Worm (Caenorhabditis elegans) whole organism, L4/young adult: ENCODE results near the gene F01G10.10.

Experiments used
- W03F9.2 ChIP-seq: fragments of 150-350 bp; optimal IDR thresholded peaks from 2 replicates; lab custom pipeline; 2014; ENCODE audit warnings: missing biosample characterization, missing genetic modification characterization
- dao-5 ChIP-seq: sonication (generic microtip); optimal IDR thresholded peaks from 2 replicates; lab custom pipeline; 2016; ENCODE audit warnings: missing genotype, missing genetic modification characterization, moderate library complexity, missing compliant biosample characterization
- him-1 ChIP-seq: sonication (generic microtip); optimal IDR thresholded peaks from 2 replicates; lab custom pipeline; 2016; ENCODE audit warnings: missing genotype, missing genetic modification reagents, missing genetic modification characterization, missing compliant biosample characterization

F01G10.10 gene

DNA sequence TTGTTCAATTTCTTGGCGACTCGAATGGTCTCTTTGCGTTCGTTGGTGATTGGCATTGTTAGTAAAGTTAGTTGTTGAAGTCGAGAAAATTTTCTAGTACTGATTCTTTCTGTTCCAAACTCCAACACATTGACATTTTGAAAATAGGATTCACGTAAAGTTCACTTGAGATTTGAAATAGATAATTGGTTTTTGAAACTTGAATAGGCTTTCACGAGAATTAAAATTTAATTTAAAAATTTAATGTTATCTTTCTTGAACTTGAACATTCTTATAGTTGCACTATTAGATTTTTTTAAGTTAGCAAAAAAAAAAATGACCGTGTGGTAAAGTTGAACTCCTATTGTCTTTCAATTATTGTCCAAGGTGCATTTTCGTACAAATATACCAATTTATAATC lies 48.1 kb downstream of the F01G10.10 start, which contains the start of gene R09E10.6:
TSS of gene R09E10.6 (minus strand) at position 101 of the 400 bp plus-strand sequence.
- no peak for TF ChIP-seq dao-5 (tag; lab: Kevin White, UChicago)
- no peak for TF ChIP-seq him-1 (tag; lab: Kevin White, UChicago)
- TF ChIP-seq W03F9.2 (tag; lab: Kevin White, UChicago), result no peak

DNA sequence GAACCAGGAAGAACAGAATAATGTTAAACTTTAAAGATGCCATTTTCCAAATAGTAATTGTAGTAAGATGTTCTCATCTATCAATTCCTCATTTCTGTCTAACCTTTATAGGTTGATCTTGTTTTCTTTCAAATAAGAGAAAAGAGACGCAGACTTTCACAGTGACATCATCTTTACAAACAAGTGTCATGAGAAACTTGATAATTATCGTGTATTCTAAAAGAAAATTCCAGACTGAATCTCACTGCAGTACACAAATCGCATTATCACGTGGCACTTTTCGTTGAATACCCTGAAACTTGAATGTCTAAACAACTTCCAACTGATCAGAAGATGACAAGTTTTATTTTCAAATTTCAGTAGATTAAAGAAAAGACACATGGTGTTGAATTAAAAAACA lies 49.1 kb downstream of the F01G10.10 start, which contains the start of gene R09E10.13:
TSS of gene R09E10.13 (minus strand) at position 61 of the 400 bp plus-strand sequence.
- no peak for TF ChIP-seq W03F9.2 (tag; lab: Kevin White, UChicago)

DNA sequence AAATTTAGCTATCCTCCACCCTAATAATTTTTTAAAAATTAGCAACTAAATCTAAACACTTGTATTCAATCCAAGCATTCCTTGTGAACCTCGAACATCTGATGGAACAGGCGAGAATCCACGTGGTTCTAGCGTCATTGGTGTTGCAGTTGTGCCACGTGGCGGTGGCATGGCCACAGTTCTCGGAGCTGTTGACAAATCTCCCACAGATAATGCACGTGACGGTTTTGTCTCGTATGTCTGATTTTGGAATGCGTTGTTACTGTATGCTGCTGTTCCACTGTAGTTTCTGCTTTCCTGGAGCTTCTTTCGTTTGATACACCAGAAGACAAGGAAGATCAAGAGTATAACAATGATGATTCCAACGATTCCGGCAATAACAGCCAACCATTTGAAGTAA lies 50.1 kb downstream of the F01G10.10 start:
- no peak for TF ChIP-seq him-1 (tag; lab: Kevin White, UChicago)
- TF ChIP-seq W03F9.2 (tag; lab: Kevin White, UChicago), result no peak
- TF ChIP-seq dao-5 (tag; lab: Kevin White, UChicago), result no peak
